Worm (Caenorhabditis elegans) whole organism, late embryonic: ENCODE measurements around the gene ipla-1.

Source experiments
- C38D4.7 ChIP-seq: fragments of 200-800 bp; sonication (Bioruptor generic); optimal IDR thresholded peaks from 2 replicates; lab custom pipeline; 2018; ENCODE audit warnings: mild to moderate bottlenecking, missing genetic modification characterization, moderate library complexity, missing compliant biosample characterization
- ahr-1 ChIP-seq: sonication (generic microtip); optimal IDR thresholded peaks from 2 replicates; lab custom pipeline; 2016; ENCODE audit warnings: missing genetic modification characterization, missing compliant biosample characterization
- ceh-19 ChIP-seq: fragments of 200-800 bp; sonication (Bioruptor generic); optimal IDR thresholded peaks from 2 replicates; lab custom pipeline; 2018; ENCODE audit warnings: mild to moderate bottlenecking, missing genetic modification characterization, missing compliant biosample characterization
- hlh-8 ChIP-seq: sonication (generic microtip); optimal IDR thresholded peaks from 2 replicates; lab custom pipeline; 2016; ENCODE audit warnings: missing genotype, missing genetic modification characterization, missing compliant biosample characterization
- nhr-232 ChIP-seq: sonication (generic microtip); optimal IDR thresholded peaks from 2 replicates; lab custom pipeline; 2016; ENCODE audit warnings: missing genetic modification characterization, missing compliant biosample characterization
- pqm-1 ChIP-seq: sonication (generic microtip); optimal IDR thresholded peaks from 2 replicates; lab custom pipeline; 2016; ENCODE audit warnings: missing genetic modification characterization, missing compliant biosample characterization
- sox-2 ChIP-seq: fragments of 200-800 bp; sonication (Bioruptor generic); IDR thresholded peaks from 2 replicates; pipeline ENCODE4 v1.3.6; 2022; ENCODE audit warnings: missing genetic modification reagents, missing genetic modification characterization, missing compliant biosample characterization
- unc-42 ChIP-seq: sonication (generic microtip); optimal IDR thresholded peaks from 2 replicates; lab custom pipeline; 2016; ENCODE audit warnings: missing genotype, missing genetic modification characterization, missing compliant biosample characterization
- ztf-16 ChIP-seq: sonication (generic microtip); optimal IDR thresholded peaks from 2 replicates; lab custom pipeline; 2017; ENCODE audit warnings: missing genetic modification characterization, missing compliant biosample characterization

- TF ChIP-seq C38D4.7 (GFP tag; lab: Kevin White, UChicago) (no peak), sox-2 (no peak), unc-42 (tag; lab: Kevin White, UChicago) (no peak), pqm-1 (tag; lab: Kevin White, UChicago) (no peak), ztf-16 (tag; lab: Kevin White, UChicago) (no peak), ceh-19 (GFP tag; lab: Kevin White, UChicago) (no peak), hlh-8 (tag; lab: Kevin White, UChicago) (no peak), ahr-1 (tag; lab: Kevin White, UChicago) (no peak), nhr-232 (tag; lab: Kevin White, UChicago) (no peak)
Measured at ce11 chrII:4602533-4602932, 1.4 kb upstream of the ipla-1 start, which contains the start of gene coa-3.
